Fruit fly (Drosophila melanogaster): Measurements from ENCODE around the gene Osi15.

DNA sequence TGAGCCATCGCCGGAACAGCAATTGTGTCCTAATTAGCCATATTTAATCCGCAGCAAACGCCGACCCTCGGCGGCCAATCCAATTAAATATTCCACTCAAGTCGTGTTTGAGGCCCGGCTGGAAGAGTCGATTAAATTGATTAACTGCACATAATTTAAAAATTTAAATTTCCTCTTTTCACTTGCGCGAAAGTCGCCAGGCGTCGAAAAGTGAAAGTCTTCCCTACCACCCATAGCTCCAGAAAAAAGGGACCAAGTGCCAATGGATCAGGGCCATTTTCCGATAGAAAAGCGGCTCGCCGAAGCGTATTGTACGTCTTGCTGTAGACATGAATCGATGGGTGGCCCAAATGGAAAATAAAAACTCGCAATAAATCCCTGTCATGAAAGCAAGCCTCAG is 35.8 kb downstream of the Osi15 start:
- TF ChIP-seq Sin3A (optimal IDR thresholded peaks at IDR 0.05) (no peak), Myc (optimal IDR thresholded peaks at IDR 0.05) (no peak), h (optimal IDR thresholded peaks at IDR 0.05) (no peak)

Measured in Kc167 (cell line).